Worm (Caenorhabditis elegans) whole organism, L4 larva: ENCODE data around the gene F22B7.3.

Source experiments
- F10B5.3 ChIP-seq: sonication (generic microtip); optimal IDR thresholded peaks from 2 replicates; lab custom pipeline; 2016; ENCODE audit warnings: mild to moderate bottlenecking, missing genetic modification characterization, missing compliant biosample characterization
- ama-1 ChIP-seq: fragments of 150-350 bp; optimal IDR thresholded peaks from 2 replicates; lab custom pipeline; 2014; ENCODE audit warnings: inconsistent platforms, mixed read lengths
- dve-1 ChIP-seq: sonication (generic microtip); optimal IDR thresholded peaks from 2 replicates; lab custom pipeline; 2017; ENCODE audit warnings: antibody characterized with exemption, mild to moderate bottlenecking, missing genetic modification characterization, missing compliant biosample characterization; ENCODE audit not compliant: insufficient read depth
- lin-13 ChIP-seq: fragments of 150-350 bp; optimal IDR thresholded peaks from 2 replicates; lab custom pipeline; 2014; ENCODE audit warnings: missing biosample characterization, missing genetic modification reagents, missing genetic modification characterization
- lin-38 ChIP-seq: fragments of 200-800 bp; sonication (Bioruptor generic); IDR thresholded peaks from 2 replicates; pipeline ENCODE4 v1.3.6; 2022; ENCODE audit warnings: missing genetic modification reagents, missing genetic modification characterization, missing compliant biosample characterization
- lir-3 ChIP-seq: sonication (generic microtip); optimal IDR thresholded peaks from 2 replicates; lab custom pipeline; 2016; ENCODE audit warnings: mild to moderate bottlenecking, missing genetic modification characterization, missing compliant biosample characterization
- nhr-76 ChIP-seq: fragments of 150-350 bp; optimal IDR thresholded peaks from 2 replicates; lab custom pipeline; 2014; ENCODE audit warnings: missing biosample characterization, missing genetic modification characterization
- nhr-77 ChIP-seq: fragments of 150-350 bp; optimal IDR thresholded peaks from 2 replicates; lab custom pipeline; 2014; ENCODE audit warnings: missing biosample characterization, missing genetic modification characterization
- pha-4 ChIP-seq, 2 experiments: fragments of 150-350 bp in 1 of 2; fragments of 200-800 bp in 1 of 2; sonication (Bioruptor generic) in 1 of 2; IDR thresholded peaks in 1 of 2; optimal IDR thresholded peaks in 1 of 2; 2 replicates each; pipeline versions ENCODE4 v1.3.6 to Lab custom; 2014 to 2022; ENCODE audit warnings: missing genetic modification characterization in 2 of 2, missing genetic modification reagents in 2 of 2, missing biosample characterization in 1 of 2, missing compliant biosample characterization in 1 of 2
- pqm-1 ChIP-seq: sonication (generic microtip); optimal IDR thresholded peaks from 2 replicates; lab custom pipeline; 2017; ENCODE audit warnings: missing biosample characterization, missing genetic modification characterization
- unc-62 ChIP-seq, 3 experiments: fragments of 150-350 bp in 1 of 3; sonication (generic microtip); optimal IDR thresholded peaks in 2 of 3; peaks in 1 of 3; 1 replicate in 1 of 3; 2 replicates in 2 of 3; lab custom pipeline; 2014 to 2017; ENCODE audit warnings: missing biosample characterization in 3 of 3, missing genetic modification characterization in 3 of 3, missing genetic modification reagents in 3 of 3, missing genotype in 1 of 3

DNA sequence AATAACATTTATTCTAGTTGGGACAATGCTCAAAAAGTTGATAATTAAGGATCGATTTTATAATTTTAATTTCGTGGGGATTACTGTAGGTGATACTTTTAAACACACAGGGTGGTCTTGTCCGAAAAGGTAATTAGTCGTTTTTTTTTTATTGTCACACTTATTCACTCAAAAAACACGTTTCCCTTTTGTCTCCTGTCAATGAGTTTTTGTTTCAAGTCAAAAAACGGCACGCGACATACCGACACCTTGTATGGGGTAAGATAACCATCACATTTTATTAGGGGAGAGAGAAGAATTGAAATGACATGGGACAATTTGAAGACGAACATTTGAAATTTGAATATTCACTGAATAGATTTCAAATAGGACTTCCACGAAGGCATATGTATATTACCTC is 23.6 kb upstream of the F22B7.3 start:
- no peak for TF ChIP-seq pha-4 (GFP tag; IDR thresholded peaks at IDR 0.05; lab: Robert Waterston, UW)
- TF ChIP-seq pha-4 (tag; optimal IDR thresholded peaks at IDR 0.05; lab: Kevin White, UChicago) = no peak
- no peak for TF ChIP-seq F10B5.3 (tag; lab: Kevin White, UChicago)
- TF ChIP-seq ama-1 (lab: Kevin White, UChicago) = no peak
- TF ChIP-seq lin-38 (GFP tag; lab: Robert Waterston, UW) = no peak
- no peak for TF ChIP-seq dve-1 (tag; lab: Kevin White, UChicago)
- TF ChIP-seq lir-3 = no peak
- TF ChIP-seq unc-62 (GFP tag; optimal IDR thresholded peaks at IDR 0.05 in 1 of 2; lab: Kevin White, UChicago) = peak in 1 of 2 experiments; percentile 51
- TF ChIP-seq unc-62 (tag; optimal IDR thresholded peaks at IDR 0.05; lab: Kevin White, UChicago) = no peak
- TF ChIP-seq nhr-77 (tag; lab: Kevin White, UChicago) = no peak
- no peak for TF ChIP-seq nhr-76 (tag; lab: Kevin White, UChicago)
- no peak for TF ChIP-seq lin-13 (GFP tag; lab: Kevin White, UChicago)
- no peak for TF ChIP-seq pqm-1 (tag; lab: Kevin White, UChicago)
